Fruit fly (Drosophila melanogaster) whole organism, embryonic: ENCODE results near the gene trbl.
A peak's percentile ranks its signal among the peaks of the same experiment; 100 is the strongest.

ENCODE experiments used
- CG11093 ChIP-seq: fragments of 200-800 bp; sonication (Bioruptor generic); IDR thresholded peaks from 3 replicates; pipeline ENCODE4 v1.3.6; 2022; ENCODE audit warnings: missing biosample characterization, missing genetic modification characterization
- CG12769 ChIP-seq: fragments of 200-800 bp; sonication (Bioruptor generic); optimal IDR thresholded peaks from 2 replicates; lab custom pipeline; 2019; ENCODE audit warnings: missing biosample characterization, mild to moderate bottlenecking, missing genetic modification characterization, moderate library complexity
- CG14014 ChIP-seq: fragments of 200-800 bp; sonication (Bioruptor generic); IDR thresholded peaks from 2 replicates; pipeline ENCODE4 v1.3.6; 2022; ENCODE audit warnings: missing biosample characterization, missing genetic modification characterization
- CG16779 ChIP-seq: fragments of 200-800 bp; sonication (Bioruptor generic); IDR thresholded peaks from 2 replicates; pipeline ENCODE4 v1.3.6; 2022; ENCODE audit warnings: missing biosample characterization, missing genetic modification characterization
- CG17186 ChIP-seq: fragments of 200-800 bp; sonication (Bioruptor generic); optimal IDR thresholded peaks from 3 replicates; lab custom pipeline; 2017; ENCODE audit warnings: missing biosample characterization, missing genetic modification reagents, missing genetic modification characterization
- CG2129 ChIP-seq: fragments of 200-800 bp; sonication (Bioruptor generic); IDR thresholded peaks from 2 replicates; pipeline ENCODE4 v1.3.6; 2022; ENCODE audit warnings: missing biosample characterization, missing genetic modification characterization; ENCODE audit not compliant: partially characterized antibody
- CG2678 ChIP-seq: fragments of 200-800 bp; sonication (Bioruptor generic); optimal IDR thresholded peaks from 3 replicates; lab custom pipeline; 2019; ENCODE audit warnings: missing biosample characterization, mild to moderate bottlenecking, missing genetic modification characterization, moderate library complexity
- CG32767 ChIP-seq: fragments of 200-800 bp; sonication (Bioruptor generic); IDR thresholded peaks from 2 replicates; pipeline ENCODE4 v1.3.6; 2022; ENCODE audit warnings: missing biosample characterization, missing genetic modification characterization
- CG32772 ChIP-seq: fragments of 200-800 bp; sonication (Bioruptor generic); IDR thresholded peaks from 2 replicates; pipeline ENCODE4 v1.3.6; 2022; ENCODE audit warnings: missing biosample characterization, missing genetic modification characterization
- CG34224 ChIP-seq: fragments of 200-800 bp; sonication (Bioruptor generic); IDR thresholded peaks from 3 replicates; pipeline ENCODE4 v1.3.6; 2022; ENCODE audit warnings: missing biosample characterization, missing genetic modification characterization; ENCODE audit not compliant: partially characterized antibody
- CG34376 ChIP-seq: fragments of 200-800 bp; sonication (Bioruptor generic); optimal IDR thresholded peaks from 2 replicates; lab custom pipeline; 2018; ENCODE audit warnings: missing biosample characterization, mild to moderate bottlenecking, missing genetic modification characterization
- CG3726 ChIP-seq: fragments of 200-800 bp; sonication (Bioruptor generic); IDR thresholded peaks from 3 replicates; pipeline ENCODE4, ENCODE4 v1.3.6; 2022; ENCODE audit warnings: missing biosample characterization, missing genetic modification characterization
- CG6683 ChIP-seq: fragments of 200-800 bp; sonication (Bioruptor generic); optimal IDR thresholded peaks from 2 replicates; lab custom pipeline; 2017; ENCODE audit warnings: missing biosample characterization, mild to moderate bottlenecking, missing genetic modification characterization, missing genetic modification reagents
- CG6689 ChIP-seq: fragments of 200-800 bp; sonication (Bioruptor generic); IDR thresholded peaks from 2 replicates; pipeline ENCODE4 v1.3.6; 2022; ENCODE audit warnings: missing biosample characterization, missing genetic modification characterization
- CG6765 ChIP-seq: fragments of 200-800 bp; sonication (Bioruptor generic); optimal IDR thresholded peaks from 3 replicates; lab custom pipeline; 2017; ENCODE audit warnings: missing biosample characterization, mild to moderate bottlenecking, missing genetic modification characterization
- CG7987 ChIP-seq: fragments of 200-800 bp; sonication (Bioruptor generic); optimal IDR thresholded peaks from 2 replicates; lab custom pipeline; 2018; ENCODE audit warnings: missing biosample characterization, mild to moderate bottlenecking, missing genetic modification characterization, moderate library complexity
- CG8281 ChIP-seq: fragments of 200-800 bp; sonication (Bioruptor generic); optimal IDR thresholded peaks from 2 replicates; lab custom pipeline; 2018; ENCODE audit warnings: missing biosample characterization, mild to moderate bottlenecking, missing genetic modification characterization, moderate library complexity
- CG8290 ChIP-seq, 3 experiments: fragments of 200-800 bp; sonication (Bioruptor generic); optimal IDR thresholded peaks; 2 replicates each; lab custom pipeline; 2016 to 2019; ENCODE audit warnings: missing biosample characterization in 3 of 3, missing genetic modification characterization in 3 of 3, mild to moderate bottlenecking in 2 of 3, moderate library complexity in 1 of 3
- CG8765 ChIP-seq: fragments of 200-800 bp; sonication (Bioruptor generic); IDR thresholded peaks from 2 replicates; pipeline ENCODE4 v1.3.6; 2022; ENCODE audit warnings: missing biosample characterization, missing genetic modification characterization
- CG8924 ChIP-seq: fragments of 200-800 bp; optimal IDR thresholded peaks from 3 replicates; lab custom pipeline; 2019; ENCODE audit warnings: missing biosample characterization, mild to moderate bottlenecking, missing genetic modification characterization, moderate library complexity
- Deaf1 ChIP-seq: fragments of 200-800 bp; optimal IDR thresholded peaks from 3 replicates; lab custom pipeline; 2019; ENCODE audit warnings: missing biosample characterization, mild to moderate bottlenecking, missing genetic modification characterization, moderate library complexity
- Dip3 ChIP-seq: fragments of 200-800 bp; sonication (Bioruptor generic); optimal IDR thresholded peaks from 3 replicates; lab custom pipeline; 2016; ENCODE audit warnings: missing biosample characterization, missing genetic modification characterization
- Doc2 ChIP-seq: fragments of 200-800 bp; sonication (Bioruptor generic); IDR thresholded peaks from 2 replicates; pipeline ENCODE4 v1.3.6; 2022; ENCODE audit warnings: missing biosample characterization, missing genetic modification characterization
- Ets97D ChIP-seq: fragments of 200-800 bp; sonication (Bioruptor generic); optimal IDR thresholded peaks from 3 replicates; lab custom pipeline; 2016; ENCODE audit warnings: missing biosample characterization, missing genetic modification characterization
- NFAT ChIP-seq: fragments of 200-800 bp; sonication (Bioruptor generic); IDR thresholded peaks from 2 replicates; pipeline ENCODE4 v1.3.6; 2022; ENCODE audit warnings: missing biosample characterization, missing genetic modification characterization
- Nf-YC ChIP-seq: fragments of 200-800 bp; optimal IDR thresholded peaks from 3 replicates; lab custom pipeline; 2019; ENCODE audit warnings: missing biosample characterization, mild to moderate bottlenecking, missing genetic modification characterization, moderate library complexity
- NfI ChIP-seq: fragments of 200-800 bp; sonication (Bioruptor generic); optimal IDR thresholded peaks from 3 replicates; lab custom pipeline; 2018; ENCODE audit warnings: missing biosample characterization, mild to moderate bottlenecking, missing genetic modification characterization, moderate library complexity
- Pdp1 ChIP-seq, 2 experiments: fragments of 200-800 bp; sonication (Bioruptor generic); optimal IDR thresholded peaks; 3 replicates each; lab custom pipeline; 2016; ENCODE audit warnings: missing biosample characterization in 2 of 2, missing genetic modification characterization in 2 of 2, mild to moderate bottlenecking in 1 of 2, moderate library complexity in 1 of 2
- Vsx1 ChIP-seq: fragments of 200-800 bp; sonication (Bioruptor generic); optimal IDR thresholded peaks from 2 replicates; lab custom pipeline; 2017; ENCODE audit warnings: missing biosample characterization, mild to moderate bottlenecking, missing genetic modification characterization, missing genetic modification reagents
- YL-1 ChIP-seq: fragments of 200-800 bp; sonication (Bioruptor generic); optimal IDR thresholded peaks from 3 replicates; lab custom pipeline; 2017; ENCODE audit warnings: missing biosample characterization, mild to moderate bottlenecking, missing genetic modification characterization
- ap ChIP-seq: fragments of 200-800 bp; sonication (Bioruptor generic); IDR thresholded peaks from 2 replicates; pipeline ENCODE4 v1.3.6; 2022; ENCODE audit warnings: missing biosample characterization, missing genetic modification characterization
- corto ChIP-seq: fragments of 200-800 bp; sonication (Bioruptor generic); optimal IDR thresholded peaks from 2 replicates; lab custom pipeline; 2016; ENCODE audit warnings: missing biosample characterization, mild to moderate bottlenecking, missing genetic modification characterization, moderate library complexity
- da ChIP-seq: fragments of 200-800 bp; sonication (Bioruptor generic); optimal IDR thresholded peaks from 2 replicates; lab custom pipeline; 2016; ENCODE audit warnings: missing biosample characterization, missing genetic modification characterization
- fd64A ChIP-seq: fragments of 200-800 bp; sonication (Bioruptor generic); optimal IDR thresholded peaks from 3 replicates; lab custom pipeline; 2018; ENCODE audit warnings: missing biosample characterization, mild to moderate bottlenecking, missing genetic modification characterization
- fru ChIP-seq: fragments of >200 bp; optimal IDR thresholded peaks from 2 replicates; lab custom pipeline; 2017
- gcm2 ChIP-seq: fragments of 200-800 bp; sonication (Bioruptor generic); optimal IDR thresholded peaks from 2 replicates; lab custom pipeline; 2016; ENCODE audit warnings: missing biosample characterization, missing genetic modification characterization
- gt ChIP-seq: fragments of 200-800 bp; sonication (Bioruptor generic); IDR thresholded peaks from 2 replicates; pipeline ENCODE4 v1.3.6; 2022; ENCODE audit warnings: missing biosample characterization, missing genetic modification characterization
- inv ChIP-seq: fragments of 200-800 bp; sonication (Bioruptor generic); IDR thresholded peaks from 2 replicates; pipeline ENCODE4 v1.3.6; 2022; ENCODE audit warnings: missing biosample characterization, missing genetic modification characterization; ENCODE audit not compliant: partially characterized antibody
- jing ChIP-seq: fragments of 200-800 bp; sonication (Bioruptor generic); optimal IDR thresholded peaks from 2 replicates; lab custom pipeline; 2018; ENCODE audit warnings: missing biosample characterization, mild to moderate bottlenecking, missing genetic modification characterization
- mld ChIP-seq: fragments of 200-800 bp; sonication (Bioruptor generic); IDR thresholded peaks from 3 replicates; pipeline ENCODE4 v1.3.6; 2022; ENCODE audit warnings: missing biosample characterization, missing genetic modification characterization; ENCODE audit not compliant: partially characterized antibody
- org-1 ChIP-seq: fragments of 200-800 bp; sonication (Bioruptor generic); optimal IDR thresholded peaks from 2 replicates; lab custom pipeline; 2017; ENCODE audit warnings: missing biosample characterization, missing genetic modification characterization
- row ChIP-seq: fragments of 200-800 bp; sonication (Bioruptor generic); IDR thresholded peaks from 3 replicates; pipeline ENCODE4 v1.3.6; 2022; ENCODE audit warnings: missing biosample characterization, missing genetic modification characterization
- schlank ChIP-seq: fragments of 200-800 bp; sonication (Bioruptor generic); optimal IDR thresholded peaks from 2 replicates; lab custom pipeline; 2018; ENCODE audit warnings: missing biosample characterization, mild to moderate bottlenecking, missing genetic modification characterization
- sisA ChIP-seq: fragments of 200-800 bp; sonication (Bioruptor generic); IDR thresholded peaks from 2 replicates; pipeline ENCODE4 v1.3.6; 2022; ENCODE audit warnings: missing biosample characterization, missing genetic modification characterization
- tap ChIP-seq: fragments of 200-800 bp; optimal IDR thresholded peaks from 3 replicates; lab custom pipeline; 2019; ENCODE audit warnings: missing biosample characterization, mild to moderate bottlenecking, missing genetic modification characterization, moderate library complexity
- tio ChIP-seq: fragments of 200-800 bp; sonication (Bioruptor generic); optimal IDR thresholded peaks from 2 replicates; lab custom pipeline; 2017; ENCODE audit warnings: missing biosample characterization, missing genetic modification characterization, inconsistent platforms
- trh ChIP-seq: fragments of 200-800 bp; sonication (Bioruptor generic); optimal IDR thresholded peaks from 2 replicates; lab custom pipeline; 2016; ENCODE audit warnings: missing biosample characterization, missing genetic modification characterization
- tx ChIP-seq: fragments of 200-800 bp; sonication (Bioruptor generic); optimal IDR thresholded peaks from 2 replicates; lab custom pipeline; 2016; ENCODE audit warnings: missing biosample characterization, missing genetic modification characterization
- wdn ChIP-seq: fragments of 200-800 bp; sonication (Bioruptor generic); IDR thresholded peaks from 2 replicates; pipeline ENCODE4 v1.3.6; 2022; ENCODE audit warnings: missing biosample characterization, missing genetic modification characterization
- wek ChIP-seq: fragments of 200-800 bp; sonication (Bioruptor generic); optimal IDR thresholded peaks from 3 replicates; lab custom pipeline; 2018; ENCODE audit warnings: missing biosample characterization, mild to moderate bottlenecking, missing genetic modification characterization, moderate library complexity

trbl gene

dm6 chr3L:20399550-20400109, 1.8 kb downstream of the trbl start (continued):
- TF ChIP-seq inv (GFP tag; lab: Robert Waterston, UW) (no peak), CG12769 (tag; lab: Kevin White, UChicago) (peak; percentile 89), CG8765 (peak; percentile 71; the same call in 1 of the 2 replicates), Doc2 (GFP tag; lab: Robert Waterston, UW) (no peak), YL-1 (GFP tag; lab: Kevin White, UChicago) (peak; percentile 47), tap (peak; percentile 92), CG34376 (GFP tag; lab: Kevin White, UChicago) (peak; percentile 69), gcm2 (peak; percentile 66), CG16779 (GFP tag; lab: Robert Waterston, UW) (peak; percentile 66), Deaf1 (peak; percentile 73), Vsx1 (GFP tag; lab: Kevin White, UChicago) (peak; percentile 68), schlank (peak; percentile 66), NfI (GFP tag; lab: Kevin White, UChicago) (peak; percentile 83), CG8290 (GFP tag; optimal IDR thresholded peaks at IDR 0.05; lab: Kevin White, UChicago) (peak; percentile 35), CG8290 (tag; optimal IDR thresholded peaks at IDR 0.05; lab: Kevin White, UChicago) (peak in 1 of 2 experiments; percentile 92), tio (GFP tag; lab: Kevin White, UChicago) (peak; percentile 91), wdn (peak; percentile 83), CG17186 (GFP tag; lab: Kevin White, UChicago) (peak; percentile 29), wek (GFP tag; lab: Kevin White, UChicago) (peak; percentile 26), ap (peak; percentile 24), CG3726 (GFP tag; lab: Robert Waterston, UW) (peak; percentile 68; the same call in 1 of the 3 replicates), tx (GFP tag; lab: Kevin White, UChicago) (peak; percentile 74), Nf-YC (tag; lab: Kevin White, UChicago) (peak; percentile 82), fru (no peak), CG6689 (peak; percentile 88), fd64A (GFP tag; lab: Kevin White, UChicago) (peak; percentile 62), Pdp1 (GFP tag; optimal IDR thresholded peaks at IDR 0.05; lab: Kevin White, UChicago) (peak; percentile 81 to 88), CG32772 (GFP tag; lab: Robert Waterston, UW) (peak; percentile 66), CG2678 (peak; percentile 95), CG34224 (GFP tag; lab: Robert Waterston, UW) (no peak), CG2129 (GFP tag; lab: Robert Waterston, UW) (no peak), trh (GFP tag; lab: Kevin White, UChicago) (peak; percentile 73), row (GFP tag; lab: Robert Waterston, UW) (peak; percentile 94), da (peak; percentile 56), Dip3 (GFP tag; lab: Kevin White, UChicago) (peak; percentile 84), CG8281 (tag; lab: Kevin White, UChicago) (peak; percentile 80), CG8924 (tag; lab: Kevin White, UChicago) (peak; percentile 93), CG32767 (GFP tag; lab: Robert Waterston, UW) (peak; percentile 77), NFAT (peak; percentile 79), org-1 (GFP tag; lab: Kevin White, UChicago) (peak; percentile 82), CG6683 (peak; percentile 70), CG6765 (GFP tag; lab: Kevin White, UChicago) (peak; percentile 85), mld (GFP tag; lab: Robert Waterston, UW) (no peak), sisA (GFP tag; lab: Robert Waterston, UW) (peak; percentile 85), jing (GFP tag; lab: Kevin White, UChicago) (peak; percentile 77), Ets97D (peak; percentile 25), gt (GFP tag; lab: Robert Waterston, UW) (peak; percentile 53; the same call in 1 of the 2 replicates), corto (GFP tag; lab: Kevin White, UChicago) (peak; percentile 83), CG7987 (GFP tag; lab: Kevin White, UChicago) (peak; percentile 69), CG11093 (GFP tag; lab: Robert Waterston, UW) (peak; percentile 85), CG14014 (peak; percentile 85)
